Fruit fly (Drosophila melanogaster): ENCODE results near the gene SkpE.

The SkpE gene

DNA sequence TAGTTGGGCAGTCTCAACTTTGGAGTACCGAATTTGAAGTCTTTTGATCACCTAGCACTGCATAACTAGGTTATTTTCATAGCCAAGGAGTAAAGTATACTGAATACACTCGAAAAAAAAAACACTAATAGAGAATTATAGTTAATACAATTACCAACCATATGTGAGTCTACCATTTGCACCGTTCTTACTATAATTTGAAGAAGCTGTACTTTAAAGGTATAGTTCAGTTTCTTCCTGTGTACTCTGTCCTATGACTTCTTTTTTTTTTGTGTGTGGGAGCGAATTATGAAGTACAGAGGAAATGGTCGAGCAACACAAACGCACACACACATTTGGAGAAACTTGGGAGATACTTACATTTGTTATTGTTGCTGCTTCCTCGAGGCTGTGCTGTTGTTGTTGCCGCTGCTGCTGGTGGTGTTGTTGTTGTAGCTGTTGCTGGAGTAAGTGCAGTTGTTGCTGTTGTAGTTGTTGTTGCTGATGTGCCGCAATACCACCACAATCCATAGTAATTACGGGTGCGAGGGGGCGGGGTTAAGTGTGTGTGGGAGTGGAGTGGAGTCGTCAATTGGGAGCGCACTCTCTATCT, 26.7 kb upstream of the SkpE start (continued):
- TF ChIP-seq Ets21C (GFP tag; optimal IDR thresholded peaks at IDR 0.05), result peak; percentile 78
- peak; percentile 93 for TF ChIP-seq svp (GFP tag)
- peak; percentile 93 for TF ChIP-seq net (GFP tag; optimal IDR thresholded peaks at IDR 0.05)
- TF ChIP-seq Smox (GFP tag; optimal IDR thresholded peaks at IDR 0.05), result peak; percentile 87
- TF ChIP-seq Sox15 (GFP tag; optimal IDR thresholded peaks at IDR 0.05), result peak; percentile 83
- TF ChIP-seq Lpt (GFP tag; optimal IDR thresholded peaks at IDR 0.05), result peak; percentile 95
- TF ChIP-seq Met (GFP tag; optimal IDR thresholded peaks at IDR 0.05), result peak; percentile 90
- TF ChIP-seq Eip78C (GFP tag), result peak; percentile 98
- TF ChIP-seq Eip93F (GFP tag; optimal IDR thresholded peaks at IDR 0.05), result peak; percentile 34
- TF ChIP-seq Hr39 (GFP tag; optimal IDR thresholded peaks at IDR 0.05), result peak; percentile 90
- TF ChIP-seq Eip75B (GFP tag; optimal IDR thresholded peaks at IDR 0.05), result peak; percentile 91
- no peak for TF ChIP-seq fkh (GFP tag; optimal IDR thresholded peaks at IDR 0.05)
- peak; percentile 88 for TF ChIP-seq CG31627 (GFP tag; optimal IDR thresholded peaks at IDR 0.05)
- peak; percentile 93 for TF ChIP-seq CG4318 (GFP tag; optimal IDR thresholded peaks at IDR 0.05)
- peak; percentile 93 for TF ChIP-seq topi (GFP tag; optimal IDR thresholded peaks at IDR 0.05)
- TF ChIP-seq cyc (GFP tag; optimal IDR thresholded peaks at IDR 0.05), result peak; percentile 91
- peak; percentile 88 for TF ChIP-seq CG6792 (GFP tag; optimal IDR thresholded peaks at IDR 0.05)
- peak; percentile 72 for TF ChIP-seq CG16779 (tag; optimal IDR thresholded peaks at IDR 0.05)
- TF ChIP-seq achi (GFP tag; optimal IDR thresholded peaks at IDR 0.05), result peak; percentile 91
- peak; percentile 75 to 83 for TF ChIP-seq ss (GFP tag; optimal IDR thresholded peaks at IDR 0.05)
- peak; percentile 96 for TF ChIP-seq pdm3 (GFP tag; optimal IDR thresholded peaks at IDR 0.05)
- peak; percentile 84 for TF ChIP-seq CG11294 (GFP tag; IDR thresholded peaks at IDR 0.05)
- peak; percentile 51 for TF ChIP-seq dsx (GFP tag; optimal IDR thresholded peaks at IDR 0.05; ENCODE audit: poor library complexity, severe bottlenecking)
- TF ChIP-seq fd85E (GFP tag; optimal IDR thresholded peaks at IDR 0.05), result peak; percentile 60
- peak; percentile 79 for TF ChIP-seq fd59A (GFP tag; optimal IDR thresholded peaks at IDR 0.05)
- TF ChIP-seq acj6 (GFP tag; optimal IDR thresholded peaks at IDR 0.05), result peak; percentile 93
- TF ChIP-seq CG6854 (GFP tag; optimal IDR thresholded peaks at IDR 0.05), result no peak
- TF ChIP-seq Ets96B (tag; optimal IDR thresholded peaks at IDR 0.05), result peak; percentile 81
- peak; percentile 88 for TF ChIP-seq CG10669 (GFP tag; optimal IDR thresholded peaks at IDR 0.05)
- peak; percentile 96 for TF ChIP-seq Hr4 (GFP tag; optimal IDR thresholded peaks at IDR 0.05)
- peak; percentile 79 to 92 for TF ChIP-seq salr (GFP tag; optimal IDR thresholded peaks at IDR 0.05)
- TF ChIP-seq CG34406 (GFP tag; optimal IDR thresholded peaks at IDR 0.05), result peak; percentile 87

DNA sequence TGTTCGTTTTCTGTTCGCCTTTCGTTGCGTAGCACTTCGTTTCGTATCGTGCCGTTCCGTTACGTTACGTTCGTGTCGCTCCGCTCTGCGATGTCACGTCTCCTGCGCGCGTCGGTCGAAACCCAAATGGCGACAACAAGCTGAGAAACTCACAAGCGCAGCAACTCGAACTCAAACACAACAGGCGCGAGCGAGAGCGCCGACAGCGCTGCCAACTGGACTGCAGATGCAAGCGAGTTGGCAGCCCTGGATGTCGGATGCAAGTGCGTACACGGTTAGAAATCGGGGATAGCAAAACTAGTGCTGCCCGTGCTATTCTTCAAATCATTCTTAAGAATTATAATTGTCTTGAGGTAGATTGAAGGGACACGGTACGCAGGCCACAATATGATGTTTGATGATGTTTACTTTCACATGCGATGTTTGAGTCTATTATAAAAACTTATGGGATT, 24.5 kb upstream of the SkpE start:
- TF ChIP-seq Sox102F (GFP tag; optimal IDR thresholded peaks at IDR 0.05) (peak; percentile 60), CG11294 (GFP tag; IDR thresholded peaks at IDR 0.05) (peak; percentile 44), Eip78C (GFP tag) (peak; percentile 90), CG6276 (GFP tag; optimal IDR thresholded peaks at IDR 0.05) (peak; percentile 55), CG8632 (GFP tag; optimal IDR thresholded peaks at IDR 0.05) (peak; percentile 50), dsx (GFP tag; optimal IDR thresholded peaks at IDR 0.05; ENCODE audit: poor library complexity, severe bottlenecking) (peak; percentile 15), CG6163 (GFP tag; IDR thresholded peaks at IDR 0.05) (peak; percentile 79), Ets96B (tag; optimal IDR thresholded peaks at IDR 0.05) (peak; percentile 40), fd85E (GFP tag; optimal IDR thresholded peaks at IDR 0.05) (no peak), CG34406 (GFP tag; optimal IDR thresholded peaks at IDR 0.05) (peak; percentile 4), CG6792 (GFP tag; optimal IDR thresholded peaks at IDR 0.05) (peak; percentile 66), CG16779 (tag; optimal IDR thresholded peaks at IDR 0.05) (no peak), CG10631 (GFP tag; optimal IDR thresholded peaks at IDR 0.05) (peak; percentile 66), CG11902 (GFP tag; optimal IDR thresholded peaks at IDR 0.05) (peak; percentile 57), Eip75B (GFP tag; optimal IDR thresholded peaks at IDR 0.05) (peak; percentile 65), Ets21C (GFP tag; optimal IDR thresholded peaks at IDR 0.05) (peak; percentile 48), CG32006 (GFP tag; optimal IDR thresholded peaks at IDR 0.05) (peak; percentile 74), Eip93F (GFP tag; optimal IDR thresholded peaks at IDR 0.05) (peak; percentile 17), fkh (GFP tag; optimal IDR thresholded peaks at IDR 0.05) (peak; percentile 32), CG4318 (GFP tag; optimal IDR thresholded peaks at IDR 0.05) (peak; percentile 40), fd59A (GFP tag; optimal IDR thresholded peaks at IDR 0.05) (peak; percentile 42), OdsH (GFP tag; optimal IDR thresholded peaks at IDR 0.05) (peak; percentile 69), CG11762 (GFP tag; optimal IDR thresholded peaks at IDR 0.05; ENCODE audit: insufficient read depth) (peak; percentile 60), Hr4 (GFP tag; optimal IDR thresholded peaks at IDR 0.05) (peak; percentile 73), Sox15 (GFP tag; optimal IDR thresholded peaks at IDR 0.05) (peak; percentile 58), lz (GFP tag; optimal IDR thresholded peaks at IDR 0.05) (peak; percentile 73), CG10669 (GFP tag; optimal IDR thresholded peaks at IDR 0.05) (peak; percentile 68), achi (GFP tag; optimal IDR thresholded peaks at IDR 0.05) (peak; percentile 68), net (GFP tag; optimal IDR thresholded peaks at IDR 0.05) (peak; percentile 72), CG8119 (GFP tag; IDR thresholded peaks at IDR 0.05) (peak; percentile 45; the same call in 2 of the 3 replicates), CG1621 (tag; optimal IDR thresholded peaks at IDR 0.05) (peak; percentile 42), CG6854 (GFP tag; optimal IDR thresholded peaks at IDR 0.05) (peak; percentile 65), CG31627 (GFP tag; optimal IDR thresholded peaks at IDR 0.05) (peak; percentile 79), Hr38 (GFP tag; optimal IDR thresholded peaks at IDR 0.05) (peak; percentile 22), dac (GFP tag; optimal IDR thresholded peaks at IDR 0.05) (peak; percentile 33)

Data from whole organism, prepupa.